Fruit fly (Drosophila melanogaster) whole organism, embryonic: ENCODE measurements around the gene CG43156.

ENCODE experiments used
- Atf3 ChIP-seq: fragments of 200-800 bp; sonication (Bioruptor generic); optimal IDR thresholded peaks from 3 replicates; lab custom pipeline; 2016; ENCODE audit warnings: missing biosample characterization, missing genetic modification characterization
- CG11085 ChIP-seq: fragments of 200-800 bp; sonication (Bioruptor generic); IDR thresholded peaks from 2 replicates; pipeline ENCODE4 v1.3.6; 2022; ENCODE audit warnings: missing biosample characterization, missing genetic modification characterization
- CG11247 ChIP-seq: fragments of 200-800 bp; sonication (Bioruptor generic); IDR thresholded peaks from 2 replicates; pipeline ENCODE4 v1.3.6; 2022; ENCODE audit warnings: missing biosample characterization, missing genetic modification characterization
- CG11456 ChIP-seq: fragments of 200-800 bp; sonication (Bioruptor generic); IDR thresholded peaks from 3 replicates; pipeline ENCODE4 v1.3.6; 2022; ENCODE audit warnings: missing biosample characterization, missing genetic modification characterization
- CG12104 ChIP-seq: fragments of 200-800 bp; sonication (Bioruptor generic); optimal IDR thresholded peaks from 3 replicates; lab custom pipeline; 2016; ENCODE audit warnings: missing biosample characterization, missing genetic modification characterization
- CG13894 ChIP-seq: fragments of 200-800 bp; sonication (Bioruptor generic); optimal IDR thresholded peaks from 3 replicates; lab custom pipeline; 2018; ENCODE audit warnings: missing biosample characterization, mild to moderate bottlenecking, missing genetic modification characterization, moderate library complexity
- CG15269 ChIP-seq: fragments of 200-800 bp; sonication (Bioruptor generic); optimal IDR thresholded peaks from 2 replicates; lab custom pipeline; 2018; ENCODE audit warnings: missing biosample characterization, mild to moderate bottlenecking, missing genetic modification characterization, moderate library complexity
- CG1529 ChIP-seq: fragments of 200-800 bp; sonication (Bioruptor generic); optimal IDR thresholded peaks from 3 replicates; lab custom pipeline; 2018; ENCODE audit warnings: missing biosample characterization, missing genetic modification characterization
- CG15601 ChIP-seq: fragments of 200-800 bp; sonication (Bioruptor generic); optimal IDR thresholded peaks from 3 replicates; lab custom pipeline; 2019; ENCODE audit warnings: missing biosample characterization, mild to moderate bottlenecking, missing genetic modification characterization, moderate library complexity
- CG17359 ChIP-seq: fragments of 200-800 bp; sonication (Bioruptor generic); optimal IDR thresholded peaks from 3 replicates; lab custom pipeline; 2018; ENCODE audit warnings: missing biosample characterization, mild to moderate bottlenecking, missing genetic modification characterization, moderate library complexity
- CG17802 ChIP-seq: fragments of 200-800 bp; sonication (Bioruptor generic); optimal IDR thresholded peaks from 2 replicates; lab custom pipeline; 2018; ENCODE audit warnings: missing biosample characterization, mild to moderate bottlenecking, missing genetic modification characterization, moderate library complexity
- CG18599 ChIP-seq: fragments of 200-800 bp; sonication (Bioruptor generic); optimal IDR thresholded peaks from 3 replicates; lab custom pipeline; 2017; ENCODE audit warnings: missing biosample characterization, missing genetic modification characterization, mild to moderate bottlenecking, moderate library complexity, missing genetic modification reagents
- CG2678 ChIP-seq: fragments of 200-800 bp; sonication (Bioruptor generic); optimal IDR thresholded peaks from 3 replicates; lab custom pipeline; 2019; ENCODE audit warnings: missing biosample characterization, mild to moderate bottlenecking, missing genetic modification characterization, moderate library complexity
- CG32772 ChIP-seq: fragments of 200-800 bp; sonication (Bioruptor generic); IDR thresholded peaks from 2 replicates; pipeline ENCODE4 v1.3.6; 2022; ENCODE audit warnings: missing biosample characterization, missing genetic modification characterization
- CG6254 ChIP-seq: fragments of 200-800 bp; sonication (Bioruptor generic); optimal IDR thresholded peaks from 3 replicates; lab custom pipeline; 2017; ENCODE audit warnings: mild to moderate bottlenecking, missing biosample characterization, missing genetic modification reagents, missing genetic modification characterization
- CG7357 ChIP-seq: fragments of 200-800 bp; sonication (Bioruptor generic); IDR thresholded peaks from 3 replicates; pipeline ENCODE4 v1.3.6; 2022; ENCODE audit warnings: missing biosample characterization, missing genetic modification characterization
- CG9609 ChIP-seq: fragments of 200-800 bp; sonication (Bioruptor generic); optimal IDR thresholded peaks from 3 replicates; lab custom pipeline; 2016; ENCODE audit warnings: missing biosample characterization, missing genetic modification characterization
- CG9797 ChIP-seq: fragments of 200-800 bp; sonication (Bioruptor generic); optimal IDR thresholded peaks from 3 replicates; lab custom pipeline; 2018; ENCODE audit warnings: missing biosample characterization, mild to moderate bottlenecking, missing genetic modification characterization
- D19A ChIP-seq: fragments of 200-800 bp; optimal IDR thresholded peaks from 3 replicates; lab custom pipeline; 2019; ENCODE audit warnings: missing biosample characterization, mild to moderate bottlenecking, missing genetic modification characterization, moderate library complexity
- Dref ChIP-seq: fragments of 200-800 bp; sonication (Bioruptor generic); IDR thresholded peaks from 2 replicates; pipeline ENCODE4 v1.3.6; 2022; ENCODE audit warnings: missing biosample characterization, missing genetic modification characterization
- E2f2 ChIP-seq: fragments of 200-800 bp; sonication (Bioruptor generic); IDR thresholded peaks from 2 replicates; pipeline ENCODE4 v1.3.6; 2022; ENCODE audit warnings: missing biosample characterization, missing genetic modification characterization
- Ets65A ChIP-seq: fragments of 200-800 bp; sonication (Bioruptor generic); peaks from one replicate; lab custom pipeline; 2016; ENCODE audit warnings: missing biosample characterization, missing genetic modification characterization
- H2.0 ChIP-seq: fragments of 200-800 bp; sonication (Bioruptor generic); IDR thresholded peaks from 2 replicates; pipeline ENCODE4 v1.3.6; 2022; ENCODE audit warnings: missing biosample characterization, missing genetic modification characterization
- NC2β ChIP-seq: fragments of 200-800 bp; sonication (Bioruptor generic); optimal IDR thresholded peaks from 2 replicates; lab custom pipeline; 2016; ENCODE audit warnings: missing biosample characterization, missing genetic modification characterization
- NfI ChIP-seq: fragments of 200-800 bp; sonication (Bioruptor generic); optimal IDR thresholded peaks from 3 replicates; lab custom pipeline; 2018; ENCODE audit warnings: missing biosample characterization, mild to moderate bottlenecking, missing genetic modification characterization, moderate library complexity
- Rfx ChIP-seq: fragments of 200-800 bp; sonication (Bioruptor generic); IDR thresholded peaks from 2 replicates; pipeline ENCODE4 v1.3.6; 2022; ENCODE audit warnings: missing biosample characterization, missing genetic modification characterization
- Stat92E ChIP-seq, 3 experiments: fragments of >200 bp in 2 of 3; fragments of 200-800 bp in 1 of 3; sonication (Bioruptor generic) in 1 of 3; optimal IDR thresholded peaks; 2 replicates each; lab custom pipeline; 2017 to 2019; ENCODE audit warnings: missing biosample characterization in 3 of 3, missing genetic modification characterization in 3 of 3, mild to moderate bottlenecking in 1 of 3, moderate library complexity in 1 of 3
- Trl ChIP-seq, 3 experiments: fragments of >200 bp in 2 of 3; fragments of 200-800 bp in 1 of 3; sonication (Bioruptor generic) in 1 of 3; optimal IDR thresholded peaks; 2 replicates in 1 of 3; 3 replicates in 2 of 3; lab custom pipeline; 2016 to 2017; ENCODE audit warnings: missing biosample characterization in 1 of 3, missing genetic modification characterization in 1 of 3
- ac ChIP-seq: fragments of 200-800 bp; sonication (Bioruptor generic); optimal IDR thresholded peaks from 3 replicates; lab custom pipeline; 2017; ENCODE audit warnings: missing biosample characterization, mild to moderate bottlenecking, missing genetic modification characterization
- caup ChIP-seq: fragments of 200-800 bp; sonication (Bioruptor generic); optimal IDR thresholded peaks from 3 replicates; lab custom pipeline; 2017; ENCODE audit warnings: missing biosample characterization, mild to moderate bottlenecking, missing genetic modification characterization, moderate library complexity; ENCODE audit not compliant: severe bottlenecking
- cwo ChIP-seq: fragments of 200-800 bp; sonication (Bioruptor generic); optimal IDR thresholded peaks from 3 replicates; lab custom pipeline; 2017; ENCODE audit warnings: missing biosample characterization, missing genetic modification characterization, mild to moderate bottlenecking, moderate library complexity, missing genetic modification reagents
- disco-r ChIP-seq: fragments of 200-800 bp; sonication (Bioruptor generic); optimal IDR thresholded peaks from 2 replicates; lab custom pipeline; 2016; ENCODE audit warnings: missing biosample characterization, missing genetic modification characterization
- dmrt11E ChIP-seq: fragments of 200-800 bp; sonication (Bioruptor generic); optimal IDR thresholded peaks from 3 replicates; lab custom pipeline; 2018; ENCODE audit warnings: missing biosample characterization, mild to moderate bottlenecking, missing genetic modification characterization, moderate library complexity
- en ChIP-seq: fragments of 200-800 bp; sonication (Bioruptor generic); optimal IDR thresholded peaks from 2 replicates; lab custom pipeline; 2016; ENCODE audit warnings: missing biosample characterization, missing genetic modification characterization
- lab ChIP-seq: fragments of 200-800 bp; sonication (Bioruptor generic); optimal IDR thresholded peaks from 3 replicates; lab custom pipeline; 2017; ENCODE audit warnings: missing biosample characterization, missing genetic modification characterization, mild to moderate bottlenecking, moderate library complexity, missing genetic modification reagents
- lmd ChIP-seq: fragments of 200-800 bp; sonication (Bioruptor generic); IDR thresholded peaks from 2 replicates; pipeline ENCODE4 v1.3.6; 2022; ENCODE audit warnings: missing biosample characterization, missing genetic modification characterization
- nmo ChIP-seq: fragments of 200-800 bp; sonication (Bioruptor generic); optimal IDR thresholded peaks from 2 replicates; lab custom pipeline; 2018; ENCODE audit warnings: missing biosample characterization, mild to moderate bottlenecking, missing genetic modification characterization, moderate library complexity
- onecut ChIP-seq: fragments of 200-800 bp; sonication (Bioruptor generic); IDR thresholded peaks from 2 replicates; pipeline ENCODE4 v1.3.6; 2022; ENCODE audit warnings: missing biosample characterization, missing genetic modification characterization
- sens ChIP-seq: fragments of 200-800 bp; sonication (Bioruptor generic); peaks from one replicate; lab custom pipeline; 2016; ENCODE audit warnings: missing biosample characterization, missing genetic modification characterization
- seq ChIP-seq: fragments of 200-800 bp; sonication (Bioruptor generic); IDR thresholded peaks from 2 replicates; pipeline ENCODE4 v1.3.6; 2022; ENCODE audit warnings: missing biosample characterization, missing genetic modification characterization
- sisA ChIP-seq: fragments of 200-800 bp; sonication (Bioruptor generic); IDR thresholded peaks from 2 replicates; pipeline ENCODE4 v1.3.6; 2022; ENCODE audit warnings: missing biosample characterization, missing genetic modification characterization
- tup ChIP-seq: fragments of 200-800 bp; sonication (Bioruptor generic); optimal IDR thresholded peaks from 2 replicates; lab custom pipeline; 2016; ENCODE audit warnings: missing biosample characterization, mild to moderate bottlenecking, missing genetic modification characterization, moderate library complexity
- vvl ChIP-seq: fragments of 200-800 bp; sonication (Bioruptor generic); IDR thresholded peaks from 2 replicates; pipeline ENCODE4 v1.3.6; 2022; ENCODE audit warnings: missing biosample characterization, missing genetic modification characterization
- zfh1 ChIP-seq: fragments of 200-800 bp; sonication (Bioruptor generic); IDR thresholded peaks from 3 replicates; pipeline ENCODE4 v1.3.6; 2022; ENCODE audit warnings: missing biosample characterization, missing genetic modification characterization

The CG43156 gene

dm6 chrX:11925213-11925612 is 18.5 kb upstream of the CG43156 start (continued):
- TF ChIP-seq CG2678 (tag; lab: Kevin White, UChicago): peak; percentile 73
- peak; percentile 48 for TF ChIP-seq nmo
- peak; percentile 48 for TF ChIP-seq CG17359 (tag; lab: Kevin White, UChicago)
- peak; percentile 75 for TF ChIP-seq H2.0
- TF ChIP-seq E2f2 (GFP tag; lab: Robert Waterston, UW): peak; percentile 38
- TF ChIP-seq lmd: peak; percentile 68; the same call in 1 of the 2 replicates
- TF ChIP-seq CG32772 (GFP tag; lab: Robert Waterston, UW): peak; percentile 46; the same call in 1 of the 2 replicates
- peak; percentile 42; the same call in 1 of the 2 replicates for TF ChIP-seq onecut (GFP tag; lab: Robert Waterston, UW)
- peak; percentile 69; the same call in 1 of the 2 replicates for TF ChIP-seq CG11247 (GFP tag; lab: Robert Waterston, UW)
- TF ChIP-seq NC2β: no peak
- TF ChIP-seq CG11085 (GFP tag; lab: Robert Waterston, UW): peak; percentile 46; the same call in 1 of the 2 replicates
- peak; percentile 65 for TF ChIP-seq lab
- peak; percentile 61; the same call in 1 of the 3 replicates for TF ChIP-seq zfh1 (GFP tag; lab: Robert Waterston, UW)
- TF ChIP-seq CG9797 (GFP tag; lab: Kevin White, UChicago): no peak
- TF ChIP-seq CG12104 (GFP tag; lab: Kevin White, UChicago): no peak
- peak; percentile 82 for TF ChIP-seq CG11456 (GFP tag; lab: Robert Waterston, UW)

dm6 chrX:11924562-11924961 is 17.9 kb upstream of the CG43156 start, which contains the start of gene Sclp:
Gene Sclp, minus strand, starts transcription at chrX:11924662.
- TF ChIP-seq tup: no peak
- TF ChIP-seq onecut (GFP tag; lab: Robert Waterston, UW): no peak
- TF ChIP-seq D19A (tag; lab: Kevin White, UChicago): peak; percentile 75

dm6 chrX:11923698-11924097 is 17.0 kb upstream of the CG43156 start:
- TF ChIP-seq Ets65A (GFP tag; lab: Kevin White, UChicago) (peak; percentile 51), tup (no peak)

DNA sequence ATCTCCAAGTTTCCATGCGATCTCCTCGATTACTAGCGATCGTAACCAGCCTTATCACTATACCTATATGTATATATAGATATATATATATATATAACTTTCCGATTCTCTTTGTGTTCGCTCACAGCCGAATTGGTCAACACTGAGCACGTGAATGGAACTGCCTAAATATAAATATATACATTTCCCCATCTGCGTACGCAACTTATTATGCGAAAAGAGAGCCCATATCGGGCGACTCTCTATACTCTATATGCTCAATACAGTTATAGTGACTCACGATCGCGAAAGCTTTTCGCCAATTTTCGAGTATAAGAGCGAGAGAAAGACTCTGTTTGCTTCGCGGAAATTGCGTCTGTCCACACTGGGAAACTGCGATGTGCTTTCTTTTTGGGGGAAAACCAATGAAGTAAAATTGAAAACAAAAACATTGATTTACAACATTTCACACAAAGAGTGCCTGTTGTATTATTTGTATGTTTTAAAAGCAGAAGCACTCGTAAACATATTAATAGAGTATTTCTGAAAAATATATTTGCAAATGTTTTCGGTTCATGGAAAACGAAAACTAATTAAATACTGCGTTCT is 16.1 kb upstream of the CG43156 start:
- TF ChIP-seq CG17802 (peak; percentile 14), CG18599 (GFP tag; lab: Kevin White, UChicago) (peak; percentile 7), Dref (no peak), cwo (peak; percentile 88), CG13894 (tag; lab: Kevin White, UChicago) (peak; percentile 35), sens (GFP tag; lab: Kevin White, UChicago) (peak; percentile 68), lab (peak; percentile 31), vvl (GFP tag; lab: Robert Waterston, UW) (peak; percentile 30; the same call in 1 of the 2 replicates), Trl (optimal IDR thresholded peaks at IDR 0.05; lab: Kevin White, UChicago) (peak; percentile 18 to 60), Trl (GFP tag; optimal IDR thresholded peaks at IDR 0.05; lab: Kevin White, UChicago) (no peak), ac (GFP tag; lab: Kevin White, UChicago) (no peak), en (GFP tag; lab: Kevin White, UChicago) (no peak), disco-r (no peak)

dm6 chrX:11920959-11921358 is 14.3 kb upstream of the CG43156 start:
- TF ChIP-seq CG7357 (GFP tag; lab: Robert Waterston, UW) (peak; percentile 82), caup (GFP tag; lab: Kevin White, UChicago) (peak; percentile 85), tup (no peak), sisA (GFP tag; lab: Robert Waterston, UW) (peak; percentile 81), CG1529 (GFP tag; lab: Kevin White, UChicago) (peak; percentile 84), Rfx (GFP tag; lab: Robert Waterston, UW) (peak; percentile 89), dmrt11E (tag; lab: Kevin White, UChicago) (peak; percentile 81), Atf3 (GFP tag; lab: Kevin White, UChicago) (peak; percentile 43), CG15269 (peak; percentile 93), CG15601 (tag; lab: Kevin White, UChicago) (peak; percentile 91), Stat92E (GFP tag; optimal IDR thresholded peaks at IDR 0.05; lab: Kevin White, UChicago) (peak in 1 of 3 experiments; percentile 45), CG9609 (peak; percentile 41), NfI (GFP tag; lab: Kevin White, UChicago) (peak; percentile 87), seq (GFP tag; lab: Robert Waterston, UW) (peak; percentile 86), CG6254 (GFP tag; lab: Kevin White, UChicago) (peak; percentile 74)
